Fruit fly (Drosophila melanogaster) whole organism, embryonic: Measurements from ENCODE around the gene CG5886.
A peak's percentile ranks its signal among the peaks of the same experiment; 100 is the strongest.

Experiments
- Asciz ChIP-seq: fragments of 200-800 bp; sonication (Bioruptor generic); optimal IDR thresholded peaks from 2 replicates; lab custom pipeline; 2017; ENCODE audit warnings: missing biosample characterization, mild to moderate bottlenecking, missing genetic modification characterization, missing genetic modification reagents
- Awh ChIP-seq: fragments of 200-800 bp; sonication (Bioruptor generic); IDR thresholded peaks from 2 replicates; pipeline ENCODE4, ENCODE4 v1.3.6; 2022; ENCODE audit warnings: missing biosample characterization, missing genetic modification characterization
- CG10209 ChIP-seq: fragments of 200-800 bp; sonication (Bioruptor generic); optimal IDR thresholded peaks from 3 replicates; lab custom pipeline; 2017; ENCODE audit warnings: missing biosample characterization, mild to moderate bottlenecking, missing genetic modification characterization, missing genetic modification reagents
- CG10979 ChIP-seq: fragments of 200-800 bp; sonication (Bioruptor generic); optimal IDR thresholded peaks from 2 replicates; lab custom pipeline; 2018; ENCODE audit warnings: missing biosample characterization, mild to moderate bottlenecking, missing genetic modification characterization, moderate library complexity
- CG11456 ChIP-seq: fragments of 200-800 bp; sonication (Bioruptor generic); IDR thresholded peaks from 3 replicates; pipeline ENCODE4 v1.3.6; 2022; ENCODE audit warnings: missing biosample characterization, missing genetic modification characterization
- CG12071 ChIP-seq: fragments of 200-800 bp; sonication (Bioruptor generic); optimal IDR thresholded peaks from 3 replicates; lab custom pipeline; 2018; ENCODE audit warnings: missing biosample characterization, mild to moderate bottlenecking, missing genetic modification characterization
- CG12104 ChIP-seq: fragments of 200-800 bp; sonication (Bioruptor generic); optimal IDR thresholded peaks from 3 replicates; lab custom pipeline; 2016; ENCODE audit warnings: missing biosample characterization, missing genetic modification characterization
- CG12744 ChIP-seq: fragments of 200-800 bp; sonication (Bioruptor generic); optimal IDR thresholded peaks from 2 replicates; lab custom pipeline; 2016; ENCODE audit warnings: missing biosample characterization, missing genetic modification characterization
- CG13894 ChIP-seq: fragments of 200-800 bp; sonication (Bioruptor generic); optimal IDR thresholded peaks from 3 replicates; lab custom pipeline; 2018; ENCODE audit warnings: missing biosample characterization, mild to moderate bottlenecking, missing genetic modification characterization, moderate library complexity
- CG15073 ChIP-seq: fragments of 200-800 bp; sonication (Bioruptor generic); optimal IDR thresholded peaks from 2 replicates; lab custom pipeline; 2016; ENCODE audit warnings: missing biosample characterization, missing genetic modification characterization
- CG17328 ChIP-seq: fragments of 200-800 bp; sonication (Bioruptor generic); IDR thresholded peaks from 2 replicates; pipeline ENCODE4 v1.3.6; 2022; ENCODE audit warnings: missing biosample characterization, missing genetic modification characterization
- CG18476 ChIP-seq: fragments of 200-800 bp; sonication (Bioruptor generic); optimal IDR thresholded peaks from 2 replicates; lab custom pipeline; 2016; ENCODE audit warnings: missing biosample characterization, mild to moderate bottlenecking, missing genetic modification characterization
- CG2120 ChIP-seq: fragments of 200-800 bp; sonication (Bioruptor generic); optimal IDR thresholded peaks from 3 replicates; lab custom pipeline; 2016; ENCODE audit warnings: missing biosample characterization, missing genetic modification characterization
- CG33557 ChIP-seq: fragments of 200-800 bp; sonication (Bioruptor generic); optimal IDR thresholded peaks from 2 replicates; lab custom pipeline; 2019; ENCODE audit warnings: missing biosample characterization, mild to moderate bottlenecking, missing genetic modification characterization, moderate library complexity
- CG3407 ChIP-seq: fragments of 200-800 bp; sonication (Bioruptor generic); optimal IDR thresholded peaks from 2 replicates; lab custom pipeline; 2018; ENCODE audit warnings: missing biosample characterization, mild to moderate bottlenecking, missing genetic modification characterization
- CG4282 ChIP-seq: fragments of 200-800 bp; sonication (Bioruptor generic); optimal IDR thresholded peaks from 2 replicates; lab custom pipeline; 2016; ENCODE audit warnings: missing biosample characterization, missing genetic modification characterization
- CG4820 ChIP-seq: fragments of 200-800 bp; sonication (Bioruptor generic); optimal IDR thresholded peaks from 3 replicates; lab custom pipeline; 2016; ENCODE audit warnings: missing biosample characterization, missing genetic modification characterization
- CG7271 ChIP-seq: fragments of 200-800 bp; sonication (Bioruptor generic); optimal IDR thresholded peaks from 2 replicates; lab custom pipeline; 2018; ENCODE audit warnings: missing biosample characterization, mild to moderate bottlenecking, missing genetic modification characterization, moderate library complexity
- CG8290 ChIP-seq, 3 experiments: fragments of 200-800 bp; sonication (Bioruptor generic); optimal IDR thresholded peaks; 2 replicates each; lab custom pipeline; 2016 to 2019; ENCODE audit warnings: missing biosample characterization in 3 of 3, missing genetic modification characterization in 3 of 3, mild to moderate bottlenecking in 2 of 3, moderate library complexity in 1 of 3
- CG8388 ChIP-seq: fragments of 200-800 bp; sonication (Bioruptor generic); optimal IDR thresholded peaks from 2 replicates; lab custom pipeline; 2019; ENCODE audit warnings: missing biosample characterization, mild to moderate bottlenecking, missing genetic modification characterization, moderate library complexity
- CG9797 ChIP-seq: fragments of 200-800 bp; sonication (Bioruptor generic); optimal IDR thresholded peaks from 3 replicates; lab custom pipeline; 2018; ENCODE audit warnings: missing biosample characterization, mild to moderate bottlenecking, missing genetic modification characterization
- CG9817 ChIP-seq: fragments of 200-800 bp; sonication (Bioruptor generic); optimal IDR thresholded peaks from 2 replicates; lab custom pipeline; 2018; ENCODE audit warnings: missing biosample characterization, mild to moderate bottlenecking, missing genetic modification characterization, moderate library complexity
- D19A ChIP-seq: fragments of 200-800 bp; optimal IDR thresholded peaks from 3 replicates; lab custom pipeline; 2019; ENCODE audit warnings: missing biosample characterization, mild to moderate bottlenecking, missing genetic modification characterization, moderate library complexity
- Deaf1 ChIP-seq: fragments of 200-800 bp; optimal IDR thresholded peaks from 3 replicates; lab custom pipeline; 2019; ENCODE audit warnings: missing biosample characterization, mild to moderate bottlenecking, missing genetic modification characterization, moderate library complexity
- Fer2 ChIP-seq: fragments of 200-800 bp; sonication (Bioruptor generic); optimal IDR thresholded peaks from 2 replicates; lab custom pipeline; 2018; ENCODE audit warnings: missing biosample characterization, mild to moderate bottlenecking, missing genetic modification characterization, moderate library complexity
- H2.0 ChIP-seq: fragments of 200-800 bp; sonication (Bioruptor generic); IDR thresholded peaks from 2 replicates; pipeline ENCODE4 v1.3.6; 2022; ENCODE audit warnings: missing biosample characterization, missing genetic modification characterization
- HLH3B ChIP-seq: fragments of 200-800 bp; sonication (Bioruptor generic); IDR thresholded peaks from 2 replicates; pipeline ENCODE4 v1.3.6; 2022; ENCODE audit warnings: missing biosample characterization, missing genetic modification characterization
- PHDP ChIP-seq: fragments of 200-800 bp; sonication (Bioruptor generic); optimal IDR thresholded peaks from 3 replicates; lab custom pipeline; 2018; ENCODE audit warnings: missing biosample characterization, mild to moderate bottlenecking, missing genetic modification characterization, moderate library complexity
- Sox100B ChIP-seq: fragments of 200-800 bp; sonication (Bioruptor generic); optimal IDR thresholded peaks from 3 replicates; lab custom pipeline; 2018; ENCODE audit warnings: missing biosample characterization, mild to moderate bottlenecking, missing genetic modification characterization
- bab2 ChIP-seq: fragments of 200-800 bp; sonication (Bioruptor generic); optimal IDR thresholded peaks from 2 replicates; lab custom pipeline; 2016; ENCODE audit warnings: missing biosample characterization, missing genetic modification characterization
- caup ChIP-seq: fragments of 200-800 bp; sonication (Bioruptor generic); optimal IDR thresholded peaks from 3 replicates; lab custom pipeline; 2017; ENCODE audit warnings: missing biosample characterization, mild to moderate bottlenecking, missing genetic modification characterization, moderate library complexity; ENCODE audit not compliant: severe bottlenecking
- cg ChIP-seq: fragments of 200-800 bp; sonication (Bioruptor generic); optimal IDR thresholded peaks from 3 replicates; lab custom pipeline; 2019; ENCODE audit warnings: missing biosample characterization, mild to moderate bottlenecking, missing genetic modification characterization, moderate library complexity
- chm ChIP-seq: fragments of 200-800 bp; sonication (Bioruptor generic); IDR thresholded peaks from 2 replicates; pipeline ENCODE4 v1.3.6; 2022; ENCODE audit warnings: missing biosample characterization, missing genetic modification characterization
- ci ChIP-seq: fragments of 200-800 bp; sonication (Bioruptor generic); IDR thresholded peaks from 3 replicates; pipeline ENCODE4 v1.3.6; 2022; ENCODE audit warnings: missing biosample characterization, missing genetic modification characterization
- crol ChIP-seq: fragments of 200-800 bp; sonication (Bioruptor generic); IDR thresholded peaks from 2 replicates; pipeline ENCODE4 v1.3.6; 2022; ENCODE audit warnings: missing biosample characterization, missing genetic modification characterization
- disco-r ChIP-seq: fragments of 200-800 bp; sonication (Bioruptor generic); optimal IDR thresholded peaks from 2 replicates; lab custom pipeline; 2016; ENCODE audit warnings: missing biosample characterization, missing genetic modification characterization
- fd3F ChIP-seq: fragments of 200-800 bp; sonication (Bioruptor generic); optimal IDR thresholded peaks from 2 replicates; lab custom pipeline; 2018; ENCODE audit warnings: missing biosample characterization, mild to moderate bottlenecking, missing genetic modification characterization, moderate library complexity
- grau ChIP-seq: fragments of 200-800 bp; optimal IDR thresholded peaks from 3 replicates; lab custom pipeline; 2019; ENCODE audit warnings: missing biosample characterization, mild to moderate bottlenecking, missing genetic modification characterization, moderate library complexity
- ken ChIP-seq: fragments of 200-800 bp; sonication (Bioruptor generic); IDR thresholded peaks from 3 replicates; pipeline ENCODE4 v1.3.6; 2022; ENCODE audit warnings: missing biosample characterization, missing genetic modification characterization
- org-1 ChIP-seq: fragments of 200-800 bp; sonication (Bioruptor generic); optimal IDR thresholded peaks from 2 replicates; lab custom pipeline; 2017; ENCODE audit warnings: missing biosample characterization, missing genetic modification characterization
- otp ChIP-seq: fragments of 200-800 bp; sonication (Bioruptor generic); IDR thresholded peaks from 3 replicates; pipeline ENCODE4, ENCODE4 v1.3.6; 2022; ENCODE audit warnings: missing biosample characterization, missing genetic modification characterization
- ranshi ChIP-seq: fragments of 200-800 bp; sonication (Bioruptor generic); IDR thresholded peaks from 2 replicates; pipeline ENCODE4 v1.3.6; 2022; ENCODE audit warnings: missing biosample characterization, missing genetic modification characterization
- salm ChIP-seq: fragments of 200-800 bp; sonication (Bioruptor generic); optimal IDR thresholded peaks from 2 replicates; lab custom pipeline; 2018; ENCODE audit warnings: missing biosample characterization, mild to moderate bottlenecking, missing genetic modification characterization
- schlank ChIP-seq: fragments of 200-800 bp; sonication (Bioruptor generic); optimal IDR thresholded peaks from 2 replicates; lab custom pipeline; 2018; ENCODE audit warnings: missing biosample characterization, mild to moderate bottlenecking, missing genetic modification characterization
- sug ChIP-seq: fragments of 200-800 bp; optimal IDR thresholded peaks from 2 replicates; lab custom pipeline; 2019; ENCODE audit warnings: missing biosample characterization, mild to moderate bottlenecking, missing genetic modification characterization, moderate library complexity
- tin ChIP-seq: fragments of 200-800 bp; sonication (Bioruptor generic); optimal IDR thresholded peaks from 3 replicates; lab custom pipeline; 2016; ENCODE audit warnings: missing biosample characterization, missing genetic modification characterization
- ttk ChIP-seq: fragments of 200-800 bp; sonication (Bioruptor generic); IDR thresholded peaks from 2 replicates; pipeline ENCODE4 v2.1.2; 2022; ENCODE audit warnings: missing biosample characterization, missing genetic modification characterization
- zfh1 ChIP-seq: fragments of 200-800 bp; sonication (Bioruptor generic); IDR thresholded peaks from 3 replicates; pipeline ENCODE4 v1.3.6; 2022; ENCODE audit warnings: missing biosample characterization, missing genetic modification characterization

CG5886 gene

dm6 chr3R:25880198-25880970 is 29.0 kb downstream of the CG5886 start (continued):
- TF ChIP-seq sug (tag; lab: Kevin White, UChicago) (peak; percentile 24), CG8388 (GFP tag; lab: Kevin White, UChicago) (peak; percentile 87), Deaf1 (tag; lab: Kevin White, UChicago) (peak; percentile 8), CG12104 (GFP tag; lab: Kevin White, UChicago) (no peak), CG11456 (GFP tag; lab: Robert Waterston, UW) (no peak), bab2 (GFP tag; lab: Kevin White, UChicago) (peak; percentile 15), CG33557 (GFP tag; lab: Kevin White, UChicago) (peak; percentile 24), salm (peak; percentile 37), CG12071 (peak; percentile 4), grau (tag; lab: Kevin White, UChicago) (peak; percentile 76), CG2120 (GFP tag; lab: Kevin White, UChicago) (peak; percentile 51), otp (no peak; the same call in 2 of the 3 replicates), ttk (GFP tag; lab: Robert Waterston, UW) (0 out of 2 replicates have a peak, but pooled peaks have one; percentile 5), CG17328 (GFP tag; lab: Robert Waterston, UW) (peak; percentile 51), fd3F (GFP tag; lab: Kevin White, UChicago) (peak; percentile 36), Fer2 (no peak), Asciz (peak; percentile 37), Awh (GFP tag; lab: Robert Waterston, UW) (peak; percentile 45; the same call in 1 of the 2 replicates), zfh1 (GFP tag; lab: Robert Waterston, UW) (peak; percentile 39; the same call in 1 of the 3 replicates), CG9817 (tag; lab: Kevin White, UChicago) (peak; percentile 24), caup (GFP tag; lab: Kevin White, UChicago) (peak; percentile 27), org-1 (peak; percentile 23), D19A (peak; percentile 50), CG13894 (peak; percentile 27), H2.0 (GFP tag; lab: Robert Waterston, UW) (no peak), HLH3B (GFP tag; lab: Robert Waterston, UW) (0 out of 2 replicates have a peak, but pooled peaks have one; percentile 40), schlank (tag; lab: Kevin White, UChicago) (peak; percentile 14), CG10979 (tag; lab: Kevin White, UChicago) (peak; percentile 70), PHDP (tag; lab: Kevin White, UChicago) (peak; percentile 49), ken (GFP tag; lab: Robert Waterston, UW) (peak; percentile 9; the same call in 1 of the 3 replicates), disco-r (GFP tag; lab: Kevin White, UChicago) (no peak), ranshi (peak; percentile 55; the same call in 1 of the 2 replicates), CG12744 (GFP tag; lab: Kevin White, UChicago) (no peak), CG15073 (GFP tag; lab: Kevin White, UChicago) (peak; percentile 32), ci (peak; percentile 68), CG9797 (GFP tag; lab: Kevin White, UChicago) (no peak), chm (GFP tag; lab: Robert Waterston, UW) (peak; percentile 56; the same call in 1 of the 2 replicates), CG10209 (GFP tag; lab: Kevin White, UChicago) (peak; percentile 42), CG4282 (no peak), CG18476 (GFP tag; lab: Kevin White, UChicago) (peak; percentile 4), CG8290 (GFP tag; optimal IDR thresholded peaks at IDR 0.05; lab: Kevin White, UChicago) (no peak), CG8290 (tag; optimal IDR thresholded peaks at IDR 0.05; lab: Kevin White, UChicago) (peak in 1 of 2 experiments; percentile 27), tin (GFP tag; lab: Kevin White, UChicago) (peak; percentile 53), CG3407 (GFP tag; lab: Kevin White, UChicago) (peak; percentile 8), cg (GFP tag; lab: Kevin White, UChicago) (peak; percentile 83), CG4820 (GFP tag; lab: Kevin White, UChicago) (peak; percentile 22), Sox100B (GFP tag; lab: Kevin White, UChicago) (peak; percentile 50), crol (GFP tag; lab: Robert Waterston, UW) (peak; percentile 92), CG7271 (no peak)
